Worm (Caenorhabditis elegans): Measurements from ENCODE around the gene ric-3.

- TF ChIP-seq unc-55 (GFP tag; optimal IDR thresholded peaks at IDR 0.05) (no peak), pag-3 (tag; optimal IDR thresholded peaks at IDR 0.05; ENCODE audit: borderline replicate concordance) (no peak), zip-5 (tag; optimal IDR thresholded peaks at IDR 0.05) (no peak), ceh-18 (tag; optimal IDR thresholded peaks at IDR 0.05) (no peak), hlh-8 (tag; optimal IDR thresholded peaks at IDR 0.05) (no peak), pha-4 (tag; optimal IDR thresholded peaks at IDR 0.05) (no peak)
Measured at ce11 chrIV:7794709-7795108, 23.3 kb upstream of the ric-3 start, which contains the start of gene ntp-1.
